Fruit fly (Drosophila melanogaster): ENCODE measurements around the gene Clic.

DNA sequence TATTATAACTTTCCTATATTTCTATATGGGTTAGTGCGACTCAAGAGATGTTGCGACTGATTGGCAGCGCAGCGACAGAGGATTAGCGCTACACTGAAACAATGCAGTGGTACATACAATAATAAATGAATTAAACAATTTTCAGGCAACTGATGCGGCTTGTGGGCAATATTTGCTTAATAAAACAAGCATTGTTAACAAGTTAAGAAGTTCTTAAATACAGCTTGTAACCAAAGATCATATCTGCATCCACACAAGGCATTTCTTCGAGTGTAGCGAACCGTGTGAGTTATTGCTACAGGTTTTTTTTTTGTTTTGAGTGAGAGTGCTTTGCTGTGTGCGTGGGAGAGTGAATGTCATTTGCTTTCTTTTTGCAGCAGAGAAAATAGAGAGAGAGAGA lies 16.8 kb upstream of the Clic start:
- TF ChIP-seq dati (GFP tag; IDR thresholded peaks at IDR 0.05), result peak; percentile 69
- TF ChIP-seq CG9437 (GFP tag; optimal IDR thresholded peaks at IDR 0.05), result peak; percentile 49
- peak; percentile 61 for TF ChIP-seq jing (GFP tag; optimal IDR thresholded peaks at IDR 0.05)
- TF ChIP-seq cad (GFP tag; optimal IDR thresholded peaks at IDR 0.05), result no peak
- TF ChIP-seq CG1832 (GFP tag; optimal IDR thresholded peaks at IDR 0.05), result no peak
